Worm (Caenorhabditis elegans): Measurements from ENCODE around the gene rps-12.

ce11 chrIII:5678935-5679334 lies at the start of gene rps-12, which contains the start of gene ska-3:
- TF ChIP-seq snpc-4 (tag; optimal IDR thresholded peaks at IDR 0.05) (no peak), elt-3 (tag; optimal IDR thresholded peaks at IDR 0.05) (peak; percentile 55), lin-13 (tag; optimal IDR thresholded peaks at IDR 0.05) (peak; percentile 99), unc-62 (GFP tag; optimal IDR thresholded peaks at IDR 0.05) (peak; percentile 85), bed-3 (GFP tag; optimal IDR thresholded peaks at IDR 0.05) (peak; percentile 26), ces-1 (GFP tag; optimal IDR thresholded peaks at IDR 0.05) (peak; percentile 81), nhr-76 (tag; optimal IDR thresholded peaks at IDR 0.05) (no peak), elt-1 (tag; optimal IDR thresholded peaks at IDR 0.05; ENCODE audit: borderline replicate concordance, insufficient read depth) (peak; percentile 53), ceh-83 (GFP tag; optimal IDR thresholded peaks at IDR 0.05) (peak; percentile 25), unc-39 (tag; optimal IDR thresholded peaks at IDR 0.05) (no peak), ceh-43 (GFP tag; optimal IDR thresholded peaks at IDR 0.05) (peak; percentile 9), ztf-11 (tag; optimal IDR thresholded peaks at IDR 0.05) (peak; percentile 69), pha-4 (tag; optimal IDR thresholded peaks at IDR 0.05) (peak; percentile 99)
